Worm (Caenorhabditis elegans): ENCODE data around the gene F54E4.3.

F54E4.3 gene

DNA sequence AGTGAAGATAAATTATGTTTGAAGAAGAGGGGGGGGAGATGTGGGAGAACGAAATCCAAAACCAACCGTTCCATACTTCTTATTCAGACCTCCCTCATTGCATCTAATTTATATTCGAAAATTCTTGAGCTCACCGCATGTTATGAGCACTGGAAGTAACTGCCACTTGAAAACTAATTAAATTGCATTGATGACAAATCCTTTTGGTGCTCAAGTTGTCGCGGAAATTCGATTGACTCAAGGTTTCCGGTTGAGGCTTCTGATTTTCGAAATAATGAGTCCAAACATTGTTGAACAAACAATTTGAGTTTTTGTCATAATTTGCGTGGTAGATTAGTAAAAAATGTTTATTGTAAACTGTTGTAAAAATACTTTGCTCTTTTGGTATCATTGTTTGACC, 15.8 kb upstream of the F54E4.3 start:
- TF ChIP-seq snpc-1.1 (tag; optimal IDR thresholded peaks at IDR 0.05; ENCODE audit: insufficient read depth) (no peak), let-607 (tag; optimal IDR thresholded peaks at IDR 0.05) (no peak), athp-1 (tag; optimal IDR thresholded peaks at IDR 0.05) (no peak), Y67H2A.10 (GFP tag; conservative IDR thresholded peaks at IDR 0.05) (no peak), C06A6.2 (GFP tag; conservative IDR thresholded peaks at IDR 0.05) (no peak), egrh-3 (GFP tag; IDR thresholded peaks at IDR 0.05) (no peak), madf-10 (tag; optimal IDR thresholded peaks at IDR 0.05) (no peak), lag-1 (GFP tag; IDR thresholded peaks at IDR 0.05) (no peak)

DNA sequence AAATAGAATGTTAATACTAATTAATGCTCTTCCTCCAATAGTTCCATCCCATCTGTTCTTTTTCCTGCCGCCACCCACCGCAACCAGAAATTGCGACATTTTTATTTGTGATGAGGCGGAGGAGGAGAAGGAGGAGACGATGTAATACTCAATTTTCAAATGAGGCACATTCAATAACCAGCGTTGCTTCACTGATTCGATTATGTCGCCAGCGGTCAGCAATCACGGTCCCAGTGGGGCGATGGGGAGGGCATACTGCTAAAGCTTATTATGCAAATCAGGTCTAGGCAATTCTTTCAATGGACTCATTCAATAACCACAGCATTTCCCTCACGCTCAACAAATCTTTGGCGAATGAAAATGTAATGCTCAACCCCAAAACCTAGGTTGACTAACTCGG, 13.0 kb upstream of the F54E4.3 start:
- TF ChIP-seq mes-4 (tag; optimal IDR thresholded peaks at IDR 0.05) = no peak
- no peak for TF ChIP-seq hmg-20 (GFP tag; IDR thresholded peaks at IDR 0.05)

DNA sequence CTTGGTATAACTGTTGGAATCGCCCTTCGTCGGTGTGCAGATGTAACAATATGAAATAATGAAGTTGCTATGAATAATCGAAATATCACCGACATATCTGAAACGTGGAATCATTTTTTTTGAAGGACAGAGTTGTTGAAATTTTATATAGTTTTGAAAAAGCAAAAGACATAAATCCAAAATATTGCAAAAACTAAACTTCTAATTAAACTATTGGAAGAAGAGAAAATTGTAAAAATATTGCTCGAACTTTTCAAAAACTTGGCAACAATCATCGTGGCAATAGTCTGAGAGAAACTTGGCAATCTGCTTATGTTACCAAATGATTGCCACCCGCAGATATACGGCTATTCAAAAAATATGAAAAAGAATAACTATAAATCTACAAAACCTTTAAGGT, 9.2 kb upstream of the F54E4.3 start, which contains the start of gene F54E4.4:
TSS of gene F54E4.4 (minus strand) at position 101 of the 400 bp plus-strand sequence.
- TF ChIP-seq F57C9.4 (tag; optimal IDR thresholded peaks at IDR 0.05) = no peak
- no peak for TF ChIP-seq lin-35 (GFP tag; optimal IDR thresholded peaks at IDR 0.05)
- TF ChIP-seq B0019.2 (GFP tag; conservative IDR thresholded peaks at IDR 0.05) = no peak
- TF ChIP-seq nhr-27 (tag; optimal IDR thresholded peaks at IDR 0.05) = no peak
- no peak for TF ChIP-seq unc-130 (GFP tag; optimal IDR thresholded peaks at IDR 0.05)
- no peak for TF ChIP-seq akir-1 (GFP tag; optimal IDR thresholded peaks at IDR 0.05)
- TF ChIP-seq him-1 (tag; optimal IDR thresholded peaks at IDR 0.05) = no peak
- TF ChIP-seq unc-62 (GFP tag; optimal IDR thresholded peaks at IDR 0.05) = no peak
- no peak for TF ChIP-seq cebp-1 (GFP tag; IDR thresholded peaks at IDR 0.05)
- TF ChIP-seq cebp-1 (tag; optimal IDR thresholded peaks at IDR 0.05) = no peak
- TF ChIP-seq rpc-1 (optimal IDR thresholded peaks at IDR 0.05) = no peak
- no peak for TF ChIP-seq rpc-1 (tag; optimal IDR thresholded peaks at IDR 0.05)
- no peak for TF ChIP-seq let-607 (tag; optimal IDR thresholded peaks at IDR 0.05)
- no peak for TF ChIP-seq snpc-4 (GFP tag; optimal IDR thresholded peaks at IDR 0.05)
- no peak for TF ChIP-seq snpc-4 (tag; optimal IDR thresholded peaks at IDR 0.05)
- no peak for TF ChIP-seq bed-2 (GFP tag; IDR thresholded peaks at IDR 0.05)
- TF ChIP-seq ztf-26 (tag; optimal IDR thresholded peaks at IDR 0.05) = no peak
- TF ChIP-seq attf-5 (GFP tag; optimal IDR thresholded peaks at IDR 0.05) = no peak
- TF ChIP-seq athp-1 (tag; optimal IDR thresholded peaks at IDR 0.05) = no peak

DNA sequence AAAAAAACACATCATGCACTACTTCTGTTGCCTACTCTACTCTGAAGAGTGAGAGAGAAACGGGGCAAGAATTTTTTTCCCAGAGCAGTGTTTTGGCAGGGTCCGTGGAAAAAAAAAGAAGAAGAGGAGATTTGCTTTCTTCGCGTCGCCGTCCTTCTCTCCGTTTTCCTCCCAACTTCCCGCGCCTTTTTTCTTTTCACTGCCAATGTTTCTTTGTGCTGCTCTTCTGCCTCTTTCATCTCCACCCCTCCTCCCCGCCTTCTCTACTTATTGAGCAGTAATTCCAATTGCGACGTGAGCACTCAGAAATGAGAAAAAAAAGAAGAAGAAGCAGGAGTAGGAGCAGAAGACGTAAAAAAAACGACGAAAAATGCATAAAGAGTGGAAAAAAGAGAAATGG, 3.7 kb upstream of the F54E4.3 start:
- TF ChIP-seq egrh-3 (GFP tag; IDR thresholded peaks at IDR 0.05) = peak; percentile 57
- TF ChIP-seq hmg-1.2 (GFP tag; IDR thresholded peaks at IDR 0.05) = no peak
- TF ChIP-seq K11D2.4 (GFP tag; IDR thresholded peaks at IDR 0.05) = 0 out of 2 replicates have a peak, but pooled peaks have one; percentile 14
- peak; percentile 89 for TF ChIP-seq zfh-2 (GFP tag; conservative IDR thresholded peaks at IDR 0.05)
- TF ChIP-seq madf-3 (GFP tag; IDR thresholded peaks at IDR 0.05) = no peak
- TF ChIP-seq akir-1 (GFP tag; optimal IDR thresholded peaks at IDR 0.05) = no peak
- no peak for TF ChIP-seq egl-44 (GFP tag; IDR thresholded peaks at IDR 0.05)
- no peak for TF ChIP-seq Y53F4B.3 (GFP tag; IDR thresholded peaks at IDR 0.05)
- TF ChIP-seq K12H6.12 (tag; optimal IDR thresholded peaks at IDR 0.05) = peak; percentile 49

DNA sequence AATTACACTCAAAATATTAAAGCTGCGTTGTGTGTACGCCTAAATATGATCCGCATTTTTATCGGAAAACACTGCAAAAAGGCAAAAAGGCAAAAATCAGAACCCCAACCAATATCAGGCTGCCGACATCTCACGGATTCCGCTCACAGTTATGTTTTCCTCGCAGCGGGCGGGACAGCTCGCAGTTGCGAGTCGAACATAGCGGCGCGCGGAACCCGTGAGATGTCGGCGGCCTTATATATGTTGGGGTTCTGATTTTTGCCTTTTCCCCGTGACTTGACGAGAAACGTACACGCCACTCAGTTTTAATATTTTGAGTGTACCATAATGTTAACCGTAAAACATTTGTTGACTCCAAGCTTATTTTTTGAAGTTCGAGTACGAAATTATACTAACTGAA, 1.2 kb upstream of the F54E4.3 start:
- TF ChIP-seq F57C9.4 (tag; optimal IDR thresholded peaks at IDR 0.05) (no peak), lin-35 (GFP tag; optimal IDR thresholded peaks at IDR 0.05) (no peak), T07F8.4 (tag; optimal IDR thresholded peaks at IDR 0.05) (no peak), die-1 (tag; optimal IDR thresholded peaks at IDR 0.05) (no peak), rec-8 (tag; optimal IDR thresholded peaks at IDR 0.05) (no peak), F39B2.1 (GFP tag; IDR thresholded peaks at IDR 0.05) (no peak), lsl-1 (GFP tag; optimal IDR thresholded peaks at IDR 0.05) (no peak), ceh-40 (GFP tag; IDR thresholded peaks at IDR 0.05) (no peak), snpc-4 (GFP tag; optimal IDR thresholded peaks at IDR 0.05) (peak; percentile 25), snpc-4 (tag; optimal IDR thresholded peaks at IDR 0.05) (peak; percentile 48 to 89 (median 70)), zfh-2 (GFP tag; conservative IDR thresholded peaks at IDR 0.05) (0 out of 2 replicates have a peak, but pooled peaks have one; percentile 13), dox-1 (GFP tag; IDR thresholded peaks at IDR 0.05) (no peak)
